Fruit fly (Drosophila melanogaster): ENCODE results near the gene CG42337.

DNA sequence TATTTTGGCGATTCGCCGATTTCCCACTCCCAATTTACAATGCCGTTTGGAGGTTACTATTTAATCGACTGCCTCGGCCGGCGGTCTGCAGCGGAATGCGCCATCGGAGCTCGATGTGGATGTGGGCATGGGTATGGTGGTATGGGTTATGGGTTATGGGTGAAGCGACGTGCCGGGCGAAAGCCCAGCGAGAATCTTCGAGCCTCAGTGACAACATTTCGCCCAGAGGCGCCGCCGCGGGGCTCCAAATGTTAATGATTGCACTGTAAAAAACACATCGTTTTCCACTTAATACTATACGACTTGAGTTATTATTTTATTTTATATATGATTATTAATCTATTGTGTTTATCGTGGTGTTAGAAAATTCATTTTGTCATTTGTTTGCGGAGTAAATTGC, 7.4 kb upstream of the CG42337 start:
- 0 out of 2 replicates have a peak, but pooled peaks have one; percentile 29 for TF ChIP-seq CG11294 (GFP tag; IDR thresholded peaks at IDR 0.05)
- TF ChIP-seq pdm3 (GFP tag; optimal IDR thresholded peaks at IDR 0.05) = no peak
- TF ChIP-seq CG6163 (GFP tag; IDR thresholded peaks at IDR 0.05) = no peak
- peak; percentile 29 for TF ChIP-seq OdsH (GFP tag; optimal IDR thresholded peaks at IDR 0.05)
- no peak for TF ChIP-seq CG16779 (tag; optimal IDR thresholded peaks at IDR 0.05)
- TF ChIP-seq Met (GFP tag; optimal IDR thresholded peaks at IDR 0.05) = no peak
- no peak for TF ChIP-seq acj6 (GFP tag; optimal IDR thresholded peaks at IDR 0.05)
- TF ChIP-seq Lpt (GFP tag; optimal IDR thresholded peaks at IDR 0.05) = no peak
- TF ChIP-seq fkh (GFP tag; optimal IDR thresholded peaks at IDR 0.05) = no peak
- no peak for TF ChIP-seq spab (GFP tag; optimal IDR thresholded peaks at IDR 0.05)
- peak; percentile 10 for TF ChIP-seq CG34406 (GFP tag; optimal IDR thresholded peaks at IDR 0.05)
- no peak for TF ChIP-seq CG32006 (GFP tag; optimal IDR thresholded peaks at IDR 0.05)
- no peak for TF ChIP-seq CG15336 (GFP tag; IDR thresholded peaks at IDR 0.05)
- peak; percentile 26; the same call in 1 of the 3 replicates for TF ChIP-seq eg (GFP tag; IDR thresholded peaks at IDR 0.05)
